Worm (Caenorhabditis elegans) whole organism, young adult: Measurements from ENCODE around the gene F25G6.8.

Experiments
- B0261.1 ChIP-seq: sonication (generic microtip); optimal IDR thresholded peaks from 2 replicates; lab custom pipeline; 2016; ENCODE audit warnings: mild to moderate bottlenecking, missing genetic modification characterization, moderate library complexity, missing compliant biosample characterization
- D2030.7 ChIP-seq: fragments of 200-800 bp; sonication (Bioruptor generic); IDR thresholded peaks from 2 replicates; pipeline ENCODE4 v1.3.6; 2022; ENCODE audit warnings: missing genetic modification reagents, missing genetic modification characterization, missing compliant biosample characterization
- T07F8.4 ChIP-seq: sonication (generic microtip); optimal IDR thresholded peaks from 2 replicates; lab custom pipeline; 2016; ENCODE audit warnings: mild to moderate bottlenecking, missing genetic modification characterization, moderate library complexity, missing compliant biosample characterization
- bed-2 ChIP-seq: fragments of 200-800 bp; sonication (Bioruptor generic); IDR thresholded peaks from 2 replicates; pipeline ENCODE4 v1.3.6; 2022; ENCODE audit warnings: missing genetic modification reagents, missing genetic modification characterization, missing compliant biosample characterization
- ccch-3 ChIP-seq: fragments of 200-800 bp; sonication (Bioruptor generic); optimal IDR thresholded peaks from 2 replicates; lab custom pipeline; 2018; ENCODE audit warnings: mild to moderate bottlenecking, missing genetic modification characterization, missing compliant biosample characterization
- ceh-40 ChIP-seq: fragments of 200-800 bp; sonication (Bioruptor generic); IDR thresholded peaks from 2 replicates; pipeline ENCODE4 v1.3.6; 2022; ENCODE audit warnings: missing genetic modification characterization, missing compliant biosample characterization
- him-1 ChIP-seq: sonication (generic microtip); optimal IDR thresholded peaks from 2 replicates; lab custom pipeline; 2016; ENCODE audit warnings: missing genotype, missing genetic modification reagents, missing genetic modification characterization, missing compliant biosample characterization
- sptf-2 ChIP-seq: fragments of 200-800 bp; sonication (Bioruptor generic); optimal IDR thresholded peaks from 2 replicates; lab custom pipeline; 2018; ENCODE audit warnings: mild to moderate bottlenecking, missing genetic modification characterization, missing compliant biosample characterization
- unc-62 ChIP-seq: fragments of 150-350 bp; optimal IDR thresholded peaks from 2 replicates; lab custom pipeline; 2014; ENCODE audit warnings: missing biosample characterization, missing genetic modification reagents, missing genetic modification characterization
- ztf-18 ChIP-seq: sonication (generic microtip); optimal IDR thresholded peaks from 2 replicates; lab custom pipeline; 2016; ENCODE audit warnings: missing genotype, mild to moderate bottlenecking, missing genetic modification characterization, missing compliant biosample characterization

- no peak for TF ChIP-seq D2030.7
- TF ChIP-seq sptf-2 (GFP tag; lab: Kevin White, UChicago), result no peak
- TF ChIP-seq ccch-3 (GFP tag; lab: Kevin White, UChicago), result no peak
- no peak for TF ChIP-seq ztf-18 (tag; lab: Kevin White, UChicago)
- no peak for TF ChIP-seq bed-2 (GFP tag; lab: Robert Waterston, UW)
- no peak for TF ChIP-seq unc-62 (GFP tag; lab: Kevin White, UChicago)
- TF ChIP-seq him-1 (tag; lab: Kevin White, UChicago), result no peak
- TF ChIP-seq T07F8.4 (tag; lab: Kevin White, UChicago), result no peak
- no peak for TF ChIP-seq B0261.1 (tag; lab: Kevin White, UChicago)
- no peak for TF ChIP-seq ceh-40 (GFP tag; lab: Robert Waterston, UW)
Measured at ce11 chrV:8602638-8603037, 37.7 kb upstream of the F25G6.8 start, which contains the start of gene F41E6.15.
